Worm (Caenorhabditis elegans) whole organism, late embryonic: Measurements from ENCODE around the gene tag-297.

Experiments
- dve-1 ChIP-seq: sonication (generic microtip); optimal IDR thresholded peaks from 2 replicates; lab custom pipeline; 2017; ENCODE audit warnings: antibody characterized with exemption, mild to moderate bottlenecking, missing genetic modification characterization, missing compliant biosample characterization
- pat-9 ChIP-seq: fragments of 200-800 bp; sonication (Bioruptor generic); optimal IDR thresholded peaks from 2 replicates; lab custom pipeline; 2018; ENCODE audit warnings: mild to moderate bottlenecking, missing genetic modification characterization, moderate library complexity, missing compliant biosample characterization
- pax-1 ChIP-seq: fragments of 150-350 bp; optimal IDR thresholded peaks from 2 replicates; lab custom pipeline; 2014; ENCODE audit warnings: missing biosample characterization, missing genetic modification characterization
- pha-4 ChIP-seq: fragments of 150-350 bp; optimal IDR thresholded peaks from 2 replicates; lab custom pipeline; 2018; ENCODE audit warnings: missing biosample characterization, missing genetic modification reagents, missing genetic modification characterization
- pqm-1 ChIP-seq: sonication (generic microtip); optimal IDR thresholded peaks from 2 replicates; lab custom pipeline; 2016; ENCODE audit warnings: missing genetic modification characterization, missing compliant biosample characterization
- ref-2 ChIP-seq: sonication (generic microtip); optimal IDR thresholded peaks from 2 replicates; lab custom pipeline; 2016; ENCODE audit warnings: missing genetic modification characterization, missing compliant biosample characterization

- TF ChIP-seq dve-1 (tag; lab: Kevin White, UChicago) (no peak), ref-2 (no peak), pax-1 (tag; lab: Kevin White, UChicago) (no peak), pat-9 (tag; lab: Kevin White, UChicago) (no peak), pqm-1 (tag; lab: Kevin White, UChicago) (no peak), pha-4 (no peak)
These were observed at the start of gene tag-297 for ce11 chrII:14627330-14627729.
